Worm (Caenorhabditis elegans) whole organism, L3 larva: ENCODE data around the gene memb-1.
A peak's percentile ranks its signal among the peaks of the same experiment; 100 is the strongest.
"Not testable (repeated sequence)": the region's sequence is repeated elsewhere in the genome, so short reads cannot be mapped to it uniquely, and the experiment has no call there.

Experiments used
- R02D3.7 ChIP-seq: fragments of 150-350 bp; optimal IDR thresholded peaks from 2 replicates; lab custom pipeline; 2014; ENCODE audit warnings: missing biosample characterization, missing genetic modification characterization
- ZK546.5 ChIP-seq: sonication (generic microtip); optimal IDR thresholded peaks from 2 replicates; lab custom pipeline; 2017; ENCODE audit warnings: missing biosample characterization, missing genetic modification characterization
- ceh-16 ChIP-seq: sonication (generic microtip); optimal IDR thresholded peaks from 2 replicates; lab custom pipeline; 2017; ENCODE audit warnings: missing biosample characterization, missing genetic modification characterization
- ceh-28 ChIP-seq: fragments of 150-350 bp; optimal IDR thresholded peaks from 2 replicates; lab custom pipeline; 2014; ENCODE audit warnings: missing biosample characterization, missing genetic modification reagents, missing genetic modification characterization
- ceh-82 ChIP-seq: fragments of 150-350 bp; optimal IDR thresholded peaks from 2 replicates; lab custom pipeline; 2014; ENCODE audit warnings: missing biosample characterization, missing genetic modification characterization
- daf-12 ChIP-seq: fragments of 150-350 bp; optimal IDR thresholded peaks from 2 replicates; lab custom pipeline; 2014; ENCODE audit warnings: missing biosample characterization, missing genetic modification reagents, missing genetic modification characterization
- egl-27 ChIP-seq: sonication (generic microtip); optimal IDR thresholded peaks from 4 replicates; lab custom pipeline; 2017; ENCODE audit warnings: missing biosample characterization, missing genetic modification reagents, missing genetic modification characterization
- egl-5 ChIP-seq: fragments of 150-350 bp; optimal IDR thresholded peaks from 2 replicates; lab custom pipeline; 2017; ENCODE audit warnings: missing biosample characterization, missing genetic modification reagents, missing genetic modification characterization, inconsistent platforms
- elt-1 ChIP-seq: fragments of 150-350 bp; optimal IDR thresholded peaks from 2 replicates; lab custom pipeline; 2014; ENCODE audit warnings: missing biosample characterization, missing genetic modification characterization
- elt-2 ChIP-seq: sonication (generic microtip); optimal IDR thresholded peaks from 2 replicates; lab custom pipeline; 2016; ENCODE audit warnings: missing genetic modification reagents, mild to moderate bottlenecking, missing genetic modification characterization, missing compliant biosample characterization
- eor-1 ChIP-seq, 2 experiments: fragments of 150-350 bp; optimal IDR thresholded peaks; 2 replicates each; lab custom pipeline; 2014 to 2018; ENCODE audit warnings: missing biosample characterization in 2 of 2, missing genetic modification characterization in 2 of 2
- hmg-11 ChIP-seq: sonication (generic microtip); optimal IDR thresholded peaks from 2 replicates; lab custom pipeline; 2016; ENCODE audit warnings: missing genetic modification characterization, missing compliant biosample characterization
- lin-15B ChIP-seq: fragments of 150-350 bp; optimal IDR thresholded peaks from 2 replicates; lab custom pipeline; 2014; ENCODE audit warnings: missing biosample characterization, missing genetic modification characterization
- lin-39 ChIP-seq: fragments of 150-350 bp; optimal IDR thresholded peaks from 2 replicates; lab custom pipeline; 2018; ENCODE audit warnings: missing biosample characterization, missing genetic modification reagents, missing genetic modification characterization
- lsy-12 ChIP-seq: sonication (generic microtip); optimal IDR thresholded peaks from 2 replicates; lab custom pipeline; 2016; ENCODE audit warnings: mild to moderate bottlenecking, missing genetic modification characterization, missing compliant biosample characterization
- nhr-12 ChIP-seq: fragments of 150-350 bp; optimal IDR thresholded peaks from 2 replicates; lab custom pipeline; 2014; ENCODE audit warnings: missing biosample characterization, missing genetic modification characterization
- nhr-23 ChIP-seq: fragments of 150-350 bp; optimal IDR thresholded peaks from 2 replicates; lab custom pipeline; 2014; ENCODE audit warnings: missing biosample characterization, missing genetic modification reagents, missing genetic modification characterization
- nhr-237 ChIP-seq: fragments of 150-350 bp; optimal IDR thresholded peaks from 2 replicates; lab custom pipeline; 2014; ENCODE audit warnings: missing biosample characterization, missing genetic modification characterization
- nhr-25 ChIP-seq: sonication (generic microtip); optimal IDR thresholded peaks from 2 replicates; lab custom pipeline; 2017; ENCODE audit warnings: missing biosample characterization, missing genetic modification characterization
- nhr-28 ChIP-seq: fragments of 150-350 bp; optimal IDR thresholded peaks from 2 replicates; lab custom pipeline; 2014; ENCODE audit warnings: missing biosample characterization, missing genetic modification characterization
- nhr-43 ChIP-seq: sonication (generic microtip); optimal IDR thresholded peaks from 2 replicates; lab custom pipeline; 2016; ENCODE audit warnings: mild to moderate bottlenecking, missing genetic modification characterization, missing compliant biosample characterization; ENCODE audit not compliant: poor library complexity, severe bottlenecking
- nhr-67 ChIP-seq: fragments of 150-350 bp; optimal IDR thresholded peaks from 2 replicates; lab custom pipeline; 2014; ENCODE audit warnings: missing biosample characterization, missing genetic modification characterization
- nhr-76 ChIP-seq: fragments of 150-350 bp; sonication (generic microtip); optimal IDR thresholded peaks from 5 replicates; lab custom pipeline; 2014; ENCODE audit warnings: missing biosample characterization, missing genetic modification characterization
- nhr-77 ChIP-seq: fragments of 150-350 bp; optimal IDR thresholded peaks from 2 replicates; lab custom pipeline; 2014; ENCODE audit warnings: missing biosample characterization, missing genetic modification characterization
- pha-4 ChIP-seq: fragments of 150-350 bp; optimal IDR thresholded peaks from 2 replicates; lab custom pipeline; 2014; ENCODE audit warnings: missing biosample characterization, missing genetic modification reagents, missing genetic modification characterization
- sea-2 ChIP-seq: fragments of 150-350 bp; sonication (generic microtip); optimal IDR thresholded peaks from 4 replicates; lab custom pipeline; 2014; ENCODE audit warnings: missing biosample characterization, missing genetic modification reagents, missing genetic modification characterization
- skn-1 ChIP-seq: fragments of 150-350 bp; optimal IDR thresholded peaks from 2 replicates; lab custom pipeline; 2014; ENCODE audit warnings: missing biosample characterization, missing genetic modification characterization
- snpc-4 ChIP-seq: fragments of 150-350 bp; optimal IDR thresholded peaks from 2 replicates; lab custom pipeline; 2014; ENCODE audit warnings: missing biosample characterization, missing genetic modification characterization
- tbx-2 ChIP-seq: sonication (generic microtip); optimal IDR thresholded peaks from 2 replicates; lab custom pipeline; 2016; ENCODE audit warnings: mild to moderate bottlenecking, missing genetic modification characterization, missing compliant biosample characterization
- unc-39 ChIP-seq: sonication (generic microtip); optimal IDR thresholded peaks from 4 replicates; lab custom pipeline; 2017; ENCODE audit warnings: missing biosample characterization, missing genetic modification characterization
- unc-62 ChIP-seq: fragments of 150-350 bp; sonication (generic microtip); optimal IDR thresholded peaks from 4 replicates; lab custom pipeline; 2014; ENCODE audit warnings: missing biosample characterization, missing genetic modification reagents, missing genetic modification characterization
- zag-1 ChIP-seq: fragments of 150-350 bp; optimal IDR thresholded peaks from 2 replicates; lab custom pipeline; 2014; ENCODE audit warnings: missing biosample characterization, missing genetic modification characterization
- ztf-11 ChIP-seq: fragments of 150-350 bp; optimal IDR thresholded peaks from 2 replicates; lab custom pipeline; 2014; ENCODE audit warnings: missing biosample characterization, missing genetic modification characterization

The memb-1 gene

ce11 chrX:9465722-9466132 is 24.4 kb upstream of the memb-1 start (continued):
- TF ChIP-seq nhr-23 (tag; lab: Kevin White, UChicago) (peak; percentile 99), hmg-11 (tag; lab: Kevin White, UChicago) (peak; percentile 99), ztf-11 (peak; percentile 72), ceh-16 (tag; lab: Kevin White, UChicago) (peak; percentile 82), egl-5 (tag; lab: Kevin White, UChicago) (peak; percentile 99), lin-15B (tag; lab: Kevin White, UChicago) (peak; percentile 63), lin-39 (tag; lab: Kevin White, UChicago) (peak; percentile 96), ceh-82 (tag; lab: Kevin White, UChicago) (peak; percentile 97), elt-1 (tag; lab: Kevin White, UChicago) (peak; percentile 89), zag-1 (tag; lab: Kevin White, UChicago) (peak; percentile 93), egl-27 (tag; lab: Kevin White, UChicago) (peak; percentile 93), nhr-12 (tag; lab: Kevin White, UChicago) (peak; percentile 28), daf-12 (tag; lab: Kevin White, UChicago) (peak; percentile 88), ceh-28 (peak; percentile 100), nhr-237 (tag; lab: Kevin White, UChicago) (peak; percentile 98), sea-2 (peak; percentile 3), nhr-43 (tag; lab: Kevin White, UChicago) (peak; percentile 99), skn-1 (tag; lab: Kevin White, UChicago) (peak; percentile 99), ZK546.5 (tag; lab: Kevin White, UChicago) (peak; percentile 75), R02D3.7 (tag; lab: Kevin White, UChicago) (peak; percentile 94), tbx-2 (tag; lab: Kevin White, UChicago) (peak; percentile 99), snpc-4 (tag; lab: Kevin White, UChicago) (peak; percentile 94)

ce11 chrX:9463045-9463444 is 21.7 kb upstream of the memb-1 start, which contains the start of gene ZK899.6:
Gene ZK899.6 (plus strand): TSS chrX:9463345.
- not testable (repeated sequence) for TF ChIP-seq ceh-82 (tag; lab: Kevin White, UChicago); eor-1 (tag; optimal IDR thresholded peaks at IDR 0.05; lab: Kevin White, UChicago); ceh-28

- not testable (repeated sequence) for TF ChIP-seq unc-39, nhr-76, nhr-77 (tag; lab: Kevin White, UChicago)
These were observed 19.5 kb upstream of the memb-1 start, which contains the start of gene ZK899.5 for ce11 chrX:9460834-9461233. Gene ZK899.5 (minus strand): TSS chrX:9460934.

ce11 chrX:9458142-9458541 is 16.8 kb upstream of the memb-1 start, which contains the start of gene tba-8:
Gene tba-8 (minus strand): TSS chrX:9458348.
- no peak for TF ChIP-seq nhr-67 (tag; lab: Kevin White, UChicago)
- no peak for TF ChIP-seq unc-62 (GFP tag; lab: Kevin White, UChicago)
- TF ChIP-seq pha-4 (tag; lab: Kevin White, UChicago), result no peak
- TF ChIP-seq elt-1 (tag; lab: Kevin White, UChicago), result peak; percentile 61
- TF ChIP-seq lin-39 (tag; lab: Kevin White, UChicago), result no peak
- peak; percentile 9 for TF ChIP-seq nhr-23 (tag; lab: Kevin White, UChicago)
- TF ChIP-seq, all 47 proteins: peak for 2

ce11 chrX:9456579-9456978 is 15.2 kb upstream of the memb-1 start:
- TF ChIP-seq lsy-12 (tag; lab: Kevin White, UChicago) (no peak), nhr-28 (tag; lab: Kevin White, UChicago) (no peak), elt-2 (tag; lab: Kevin White, UChicago) (no peak), nhr-25 (tag; lab: Kevin White, UChicago) (peak; percentile 32), elt-1 (tag; lab: Kevin White, UChicago) (peak; percentile 81), ceh-82 (tag; lab: Kevin White, UChicago) (no peak)
